Worm (Caenorhabditis elegans): Measurements from ENCODE around the gene ram-5.

Gene ram-5

ce11 chrX:14593206-14593605 lies 43.3 kb downstream of the ram-5 start:
- TF ChIP-seq mbf-1 (tag; optimal IDR thresholded peaks at IDR 0.05), result no peak
- peak; percentile 8 for TF ChIP-seq sem-4 (tag; optimal IDR thresholded peaks at IDR 0.05)

ce11 chrX:14594825-14595224 lies 44.9 kb downstream of the ram-5 start, which contains the start of gene C44H4.8:
Gene C44H4.8, plus strand, starts transcription at chrX:14595125.
- TF ChIP-seq nhr-10 (tag; optimal IDR thresholded peaks at IDR 0.05), result no peak
- no peak for TF ChIP-seq peb-1 (tag; optimal IDR thresholded peaks at IDR 0.05)
- no peak for TF ChIP-seq lsy-2 (tag; optimal IDR thresholded peaks at IDR 0.05)
- TF ChIP-seq elt-3 (tag; optimal IDR thresholded peaks at IDR 0.05), result no peak
- TF ChIP-seq egl-27 (tag; optimal IDR thresholded peaks at IDR 0.05), result no peak
- no peak for TF ChIP-seq lin-13 (GFP tag; optimal IDR thresholded peaks at IDR 0.05)
- TF ChIP-seq crh-2 (tag; optimal IDR thresholded peaks at IDR 0.05), result no peak
- no peak for TF ChIP-seq nhr-77 (tag; optimal IDR thresholded peaks at IDR 0.05)
- TF ChIP-seq ceh-82 (tag; optimal IDR thresholded peaks at IDR 0.05), result no peak
- TF ChIP-seq R02D3.7 (tag; optimal IDR thresholded peaks at IDR 0.05), result no peak
- no peak for TF ChIP-seq nhr-237 (tag; optimal IDR thresholded peaks at IDR 0.05)
- TF ChIP-seq nhr-129 (tag; optimal IDR thresholded peaks at IDR 0.05), result no peak
- TF ChIP-seq skn-1 (tag; optimal IDR thresholded peaks at IDR 0.05), result no peak
- TF ChIP-seq dmd-4 (tag; optimal IDR thresholded peaks at IDR 0.05), result no peak
- no peak for TF ChIP-seq unc-39 (tag; optimal IDR thresholded peaks at IDR 0.05)
- TF ChIP-seq blmp-1 (tag; optimal IDR thresholded peaks at IDR 0.05; ENCODE audit: insufficient read depth), result no peak
- TF ChIP-seq mbf-1 (tag; optimal IDR thresholded peaks at IDR 0.05), result no peak
- no peak for TF ChIP-seq elt-1 (tag; optimal IDR thresholded peaks at IDR 0.05)

- no peak for TF ChIP-seq nhr-10 (tag; optimal IDR thresholded peaks at IDR 0.05)
- no peak for TF ChIP-seq nhr-12 (tag; optimal IDR thresholded peaks at IDR 0.05)
- no peak for TF ChIP-seq alr-1 (tag; optimal IDR thresholded peaks at IDR 0.05)
- TF ChIP-seq unc-55 (GFP tag; optimal IDR thresholded peaks at IDR 0.05), result no peak
- no peak for TF ChIP-seq ceh-82 (tag; optimal IDR thresholded peaks at IDR 0.05)
- TF ChIP-seq nhr-77 (tag; optimal IDR thresholded peaks at IDR 0.05), result no peak
- TF ChIP-seq snpc-4 (tag; optimal IDR thresholded peaks at IDR 0.05), result no peak
- TF ChIP-seq ZK546.5 (tag; optimal IDR thresholded peaks at IDR 0.05), result no peak
- TF ChIP-seq nhr-6 (tag; optimal IDR thresholded peaks at IDR 0.05), result no peak
- no peak for TF ChIP-seq ztf-1 (GFP tag; conservative IDR thresholded peaks at IDR 0.05)
- no peak for TF ChIP-seq nhr-129 (tag; optimal IDR thresholded peaks at IDR 0.05)
- TF ChIP-seq F13H6.1 (tag; optimal IDR thresholded peaks at IDR 0.05), result no peak
- TF ChIP-seq sma-9 (GFP tag; optimal IDR thresholded peaks at IDR 0.05), result no peak
- no peak for TF ChIP-seq sma-9 (tag; optimal IDR thresholded peaks at IDR 0.05)
- no peak for TF ChIP-seq R02D3.7 (tag; optimal IDR thresholded peaks at IDR 0.05)
These were observed 49.3 kb downstream of the ram-5 start, which contains the start of gene C44H4.6 for ce11 chrX:14599245-14599644. Gene C44H4.6, minus strand, starts transcription at chrX:14599345.

ce11 chrX:14602676-14603075 lies 52.7 kb downstream of the ram-5 start, which contains the start of gene eor-2:
Gene eor-2, plus strand, starts transcription at chrX:14603017.
- TF ChIP-seq nhr-10 (tag; optimal IDR thresholded peaks at IDR 0.05) (no peak), dmd-4 (tag; optimal IDR thresholded peaks at IDR 0.05) (no peak), zag-1 (tag; optimal IDR thresholded peaks at IDR 0.05) (peak; percentile 15), sem-4 (tag; optimal IDR thresholded peaks at IDR 0.05) (peak; percentile 43), peb-1 (tag; optimal IDR thresholded peaks at IDR 0.05) (no peak), nhr-21 (tag; optimal IDR thresholded peaks at IDR 0.05) (peak; percentile 80), nhr-77 (tag; optimal IDR thresholded peaks at IDR 0.05) (no peak), F13H6.1 (tag; optimal IDR thresholded peaks at IDR 0.05) (peak; percentile 83), sma-9 (GFP tag; optimal IDR thresholded peaks at IDR 0.05) (peak; percentile 86), sma-9 (tag; optimal IDR thresholded peaks at IDR 0.05) (no peak), mdl-1 (tag; optimal IDR thresholded peaks at IDR 0.05) (peak; percentile 63 to 94), mbf-1 (tag; optimal IDR thresholded peaks at IDR 0.05) (no peak), lsy-2 (tag; optimal IDR thresholded peaks at IDR 0.05) (peak in 1 of 2 experiments; percentile 70), egl-27 (tag; optimal IDR thresholded peaks at IDR 0.05) (peak; percentile 76), nhr-11 (tag; optimal IDR thresholded peaks at IDR 0.05) (no peak), skn-1 (tag; optimal IDR thresholded peaks at IDR 0.05) (no peak), aly-2 (tag; optimal IDR thresholded peaks at IDR 0.05) (no peak), lin-39 (tag; optimal IDR thresholded peaks at IDR 0.05) (no peak), lin-11 (tag; optimal IDR thresholded peaks at IDR 0.05) (peak; percentile 30), Y55F3AM.14 (GFP tag; optimal IDR thresholded peaks at IDR 0.05) (no peak), elt-3 (tag; optimal IDR thresholded peaks at IDR 0.05) (no peak), nhr-6 (tag; optimal IDR thresholded peaks at IDR 0.05) (peak; percentile 28), ZK546.5 (tag; optimal IDR thresholded peaks at IDR 0.05) (no peak), fos-1 (tag; optimal IDR thresholded peaks at IDR 0.05) (peak; percentile 88), ceh-16 (tag; optimal IDR thresholded peaks at IDR 0.05) (peak; percentile 65), unc-55 (GFP tag; optimal IDR thresholded peaks at IDR 0.05) (peak; percentile 45), elt-1 (tag; optimal IDR thresholded peaks at IDR 0.05) (no peak), ztf-4 (tag; optimal IDR thresholded peaks at IDR 0.05) (peak; percentile 30), unc-39 (tag; optimal IDR thresholded peaks at IDR 0.05) (no peak), gmeb-1 (tag; optimal IDR thresholded peaks at IDR 0.05) (peak; percentile 60), C34F6.9 (tag; optimal IDR thresholded peaks at IDR 0.05) (peak; percentile 81), unc-62 (GFP tag; optimal IDR thresholded peaks at IDR 0.05) (no peak), ceh-82 (tag; optimal IDR thresholded peaks at IDR 0.05) (no peak), R02D3.7 (tag; optimal IDR thresholded peaks at IDR 0.05) (no peak), alr-1 (tag; optimal IDR thresholded peaks at IDR 0.05) (no peak), nhr-25 (tag; optimal IDR thresholded peaks at IDR 0.05) (peak; percentile 79), mab-5 (tag; optimal IDR thresholded peaks at IDR 0.05) (peak; percentile 13), sma-3 (GFP tag; optimal IDR thresholded peaks at IDR 0.05) (peak; percentile 72)

All from whole organism, L2 larva.